Worm (Caenorhabditis elegans): ENCODE data around the gene sel-15.

ce11 chrIII:647248-647647 is 49.0 kb downstream of the sel-15 start:
- TF ChIP-seq ZK546.5 (tag; optimal IDR thresholded peaks at IDR 0.05), result no peak
- TF ChIP-seq mbf-1 (tag; optimal IDR thresholded peaks at IDR 0.05), result no peak
- TF ChIP-seq elt-3 (tag; optimal IDR thresholded peaks at IDR 0.05), result no peak
- TF ChIP-seq skn-1 (tag; optimal IDR thresholded peaks at IDR 0.05), result no peak
- TF ChIP-seq egl-27 (tag; optimal IDR thresholded peaks at IDR 0.05), result no peak
- no peak for TF ChIP-seq snpc-4 (tag; optimal IDR thresholded peaks at IDR 0.05)
- no peak for TF ChIP-seq nhr-237 (tag; optimal IDR thresholded peaks at IDR 0.05)
- TF ChIP-seq alr-1 (tag; optimal IDR thresholded peaks at IDR 0.05), result no peak
- TF ChIP-seq dmd-4 (tag; optimal IDR thresholded peaks at IDR 0.05), result no peak
- peak in 1 of 2 experiments; percentile 7 for TF ChIP-seq lsy-2 (tag; optimal IDR thresholded peaks at IDR 0.05)
- TF ChIP-seq ztf-4 (tag; optimal IDR thresholded peaks at IDR 0.05), result no peak
- no peak for TF ChIP-seq nhr-11 (tag; optimal IDR thresholded peaks at IDR 0.05)
